Fruit fly (Drosophila melanogaster) whole organism, wandering third instar larva: ENCODE data around the gene Rab8.
A peak's percentile ranks its signal among the peaks of the same experiment; 100 is the strongest.

Source experiments
- CrebA ChIP-seq: fragments of 200-800 bp; sonication (Bioruptor generic); optimal IDR thresholded peaks from 2 replicates; lab custom pipeline; 2016; ENCODE audit warnings: missing biosample characterization, mild to moderate bottlenecking, missing genetic modification characterization, borderline replicate concordance
- Dif ChIP-seq: fragments of 200-275, 200-300 bp; sonication (Bioruptor generic); optimal IDR thresholded peaks from 2 replicates; lab custom pipeline; 2018; ENCODE audit warnings: missing biosample characterization, missing genetic modification characterization; ENCODE audit not compliant: partially characterized antibody
- GATAd ChIP-seq: sonication (Bioruptor generic); optimal IDR thresholded peaks from 2 replicates; lab custom pipeline; 2016; ENCODE audit warnings: missing biosample characterization, missing genetic modification characterization
- Jra ChIP-seq: sonication (Bioruptor generic); optimal IDR thresholded peaks from 2 replicates; lab custom pipeline; 2016; ENCODE audit warnings: missing biosample characterization, missing genetic modification characterization
- dsf ChIP-seq: sonication (Bioruptor generic); optimal IDR thresholded peaks from 2 replicates; lab custom pipeline; 2016; ENCODE audit warnings: missing biosample characterization, missing genetic modification characterization, borderline replicate concordance
- foxo ChIP-seq, 2 experiments: fragments of 200-800 bp; sonication (Bioruptor generic); optimal IDR thresholded peaks; 2 replicates in 1 of 2; 3 replicates in 1 of 2; lab custom pipeline; 2016 to 2017; ENCODE audit warnings: missing biosample characterization in 2 of 2, missing genetic modification characterization in 2 of 2
- psq ChIP-seq: fragments of 200-800 bp; sonication (Bioruptor generic); optimal IDR thresholded peaks from 3 replicates; lab custom pipeline; 2017; ENCODE audit warnings: missing biosample characterization, mild to moderate bottlenecking, missing genetic modification characterization, moderate library complexity
- rgr ChIP-seq: fragments of 200-800 bp; sonication (Bioruptor generic); optimal IDR thresholded peaks from 3 replicates; lab custom pipeline; 2016; ENCODE audit warnings: missing biosample characterization, mild to moderate bottlenecking, missing genetic modification characterization
- sage ChIP-seq: fragments of 200-800 bp; sonication (Bioruptor generic); optimal IDR thresholded peaks from 2 replicates; lab custom pipeline; 2016; ENCODE audit warnings: missing biosample characterization, mild to moderate bottlenecking, missing genetic modification characterization

Rab8 gene

dm6 chr3L:19817807-19818531 is 52.9 kb downstream of the Rab8 start, which contains the start of the genes Fibp and Deaf1 (continued):
- TF ChIP-seq rgr (GFP tag; lab: Kevin White, UChicago): peak; percentile 79
- peak; percentile 69 for TF ChIP-seq psq
- TF ChIP-seq CrebA: no peak
- TF ChIP-seq dsf (GFP tag; lab: Kevin White, UChicago): peak; percentile 50
- TF ChIP-seq Dif (GFP tag; lab: Kevin White, UChicago): no peak
- TF ChIP-seq sage (GFP tag; lab: Kevin White, UChicago): no peak
- TF ChIP-seq foxo (GFP tag; optimal IDR thresholded peaks at IDR 0.05; lab: Kevin White, UChicago): peak in 1 of 2 experiments; percentile 84
- peak; percentile 82 for TF ChIP-seq GATAd
- TF ChIP-seq Jra: peak; percentile 88
